Fruit fly (Drosophila melanogaster): ENCODE measurements around the gene sba.

The sba gene

DNA sequence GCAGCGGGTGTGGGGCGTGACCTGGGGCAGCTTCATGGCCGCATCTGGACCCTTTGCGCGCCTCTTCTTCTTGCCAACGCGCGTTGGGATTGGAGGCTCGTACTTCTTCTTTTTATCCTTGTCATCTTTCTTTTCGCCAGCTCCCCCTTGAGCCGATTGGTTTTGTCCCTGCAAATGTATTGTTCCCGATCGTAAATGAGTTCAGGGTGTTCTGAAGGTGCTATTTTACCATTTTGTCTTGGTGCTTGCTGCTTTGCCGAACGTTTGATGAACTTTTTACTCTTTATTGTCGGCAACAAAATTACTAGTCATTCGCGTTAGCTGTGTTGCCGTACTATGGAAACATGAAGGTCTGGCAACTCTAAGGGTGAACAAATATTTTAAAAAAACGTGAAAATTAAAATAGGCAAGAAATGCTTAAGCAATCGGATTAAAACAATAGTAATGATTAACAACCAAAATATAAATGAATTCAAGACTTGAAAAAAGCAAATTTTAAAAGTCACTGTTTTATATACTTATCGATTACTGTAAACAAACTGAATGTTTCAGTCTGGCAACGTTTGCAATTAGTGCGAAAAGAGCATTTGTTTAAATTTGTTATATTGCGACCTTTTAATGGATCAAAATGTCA is 8.4 kb upstream of the sba start, which contains the start of the genes Rpt2 and CG13599 (continued):
- no peak for TF ChIP-seq Taf1 (GFP tag; IDR thresholded peaks at IDR 0.05)
- no peak for TF ChIP-seq mirr (GFP tag; optimal IDR thresholded peaks at IDR 0.05)
- peak; percentile 59 for TF ChIP-seq CG16813 (GFP tag; IDR thresholded peaks at IDR 0.05; ENCODE audit: partially characterized antibody)
- TF ChIP-seq sens-2 (GFP tag; IDR thresholded peaks at IDR 0.05), result no peak
- TF ChIP-seq CG31224 (GFP tag; IDR thresholded peaks at IDR 0.05), result no peak
- no peak for TF ChIP-seq gsb-n (tag; optimal IDR thresholded peaks at IDR 0.05)
- peak; percentile 26 for TF ChIP-seq CG8924 (tag; optimal IDR thresholded peaks at IDR 0.05)
- TF ChIP-seq Gug (GFP tag; IDR thresholded peaks at IDR 0.05), result no peak
- no peak for TF ChIP-seq eve (GFP tag; optimal IDR thresholded peaks at IDR 0.05)
- peak; percentile 15 for TF ChIP-seq Camta (GFP tag; optimal IDR thresholded peaks at IDR 0.05)
- no peak for TF ChIP-seq CG4360 (GFP tag; IDR thresholded peaks at IDR 0.05)
- TF ChIP-seq corto (GFP tag; optimal IDR thresholded peaks at IDR 0.05), result no peak
- no peak for TF ChIP-seq CG14667 (GFP tag; IDR thresholded peaks at IDR 0.05)
- no peak for TF ChIP-seq CG4707 (GFP tag; optimal IDR thresholded peaks at IDR 0.05)
- no peak for TF ChIP-seq Hey (tag; optimal IDR thresholded peaks at IDR 0.05)
- peak; percentile 64 for TF ChIP-seq BEAF-32 (GFP tag; optimal IDR thresholded peaks at IDR 0.05)
- TF ChIP-seq MBD-R2 (GFP tag; IDR thresholded peaks at IDR 0.05), result peak; percentile 74
- TF ChIP-seq CG11696 (GFP tag; IDR thresholded peaks at IDR 0.05), result no peak
- TF ChIP-seq ERR (GFP tag; optimal IDR thresholded peaks at IDR 0.05), result no peak
- TF ChIP-seq row (GFP tag; IDR thresholded peaks at IDR 0.05), result peak; percentile 50; the same call in 2 of the 3 replicates
- peak; percentile 14 for TF ChIP-seq NC2β (GFP tag; optimal IDR thresholded peaks at IDR 0.05)
- TF ChIP-seq Optix (GFP tag; IDR thresholded peaks at IDR 0.05), result no peak
- peak; percentile 9 for TF ChIP-seq CG34376 (GFP tag; optimal IDR thresholded peaks at IDR 0.05)
- peak; percentile 42 for TF ChIP-seq CG30020 (tag; optimal IDR thresholded peaks at IDR 0.05)
- peak; percentile 0 for TF ChIP-seq CG33557 (GFP tag; optimal IDR thresholded peaks at IDR 0.05)
- TF ChIP-seq CG8478 (optimal IDR thresholded peaks at IDR 0.05), result no peak
- TF ChIP-seq CG3995 (GFP tag; optimal IDR thresholded peaks at IDR 0.05), result peak; percentile 99
- TF ChIP-seq CG43689 (GFP tag; IDR thresholded peaks at IDR 0.05), result no peak
- peak; percentile 41; the same call in 1 of the 3 replicates for TF ChIP-seq CG17361 (GFP tag; IDR thresholded peaks at IDR 0.05)
- no peak for TF ChIP-seq sisA (GFP tag; IDR thresholded peaks at IDR 0.05)
- TF ChIP-seq klu (GFP tag; IDR thresholded peaks at IDR 0.05), result no peak
- no peak for TF ChIP-seq Hr3 (GFP tag; optimal IDR thresholded peaks at IDR 0.05)
- no peak for TF ChIP-seq Opbp (GFP tag; IDR thresholded peaks at IDR 0.05; ENCODE audit: partially characterized antibody)
- no peak for TF ChIP-seq CG1602 (GFP tag; optimal IDR thresholded peaks at IDR 0.05)
- no peak for TF ChIP-seq slp2 (GFP tag; optimal IDR thresholded peaks at IDR 0.05)
- peak; percentile 91 for TF ChIP-seq E2f2 (GFP tag; IDR thresholded peaks at IDR 0.05)
- 0 out of 4 replicates have a peak, but pooled peaks have one; percentile 14 for TF ChIP-seq chinmo (GFP tag; IDR thresholded peaks at IDR 0.05; ENCODE audit: partially characterized antibody)
- TF ChIP-seq CG8388 (GFP tag; optimal IDR thresholded peaks at IDR 0.05), result no peak
- TF ChIP-seq C15 (GFP tag; IDR thresholded peaks at IDR 0.05), result no peak
- TF ChIP-seq nerfin-1 (tag; optimal IDR thresholded peaks at IDR 0.05), result peak; percentile 5
- no peak for TF ChIP-seq CG4328 (GFP tag; optimal IDR thresholded peaks at IDR 0.05)
- no peak for TF ChIP-seq CG15479 (GFP tag; optimal IDR thresholded peaks at IDR 0.05)
- TF ChIP-seq CG10462 (GFP tag; optimal IDR thresholded peaks at IDR 0.05), result peak; percentile 12
- no peak for TF ChIP-seq trh (GFP tag; optimal IDR thresholded peaks at IDR 0.05)
- TF ChIP-seq CG2712 (tag; optimal IDR thresholded peaks at IDR 0.05), result peak; percentile 46
- TF ChIP-seq nmo (GFP tag; optimal IDR thresholded peaks at IDR 0.05), result peak; percentile 60
- no peak for TF ChIP-seq crc (GFP tag; optimal IDR thresholded peaks at IDR 0.05)
- peak; percentile 78 for TF ChIP-seq CG31441 (GFP tag; IDR thresholded peaks at IDR 0.05)
- TF ChIP-seq grau (tag; optimal IDR thresholded peaks at IDR 0.05), result peak; percentile 37
- no peak for TF ChIP-seq CG3838 (GFP tag; optimal IDR thresholded peaks at IDR 0.05)
- peak; percentile 37 for TF ChIP-seq CG9797 (GFP tag; optimal IDR thresholded peaks at IDR 0.05)

All from whole organism, embryonic.